Fruit fly (Drosophila melanogaster): ENCODE data around the gene GstD1.

- TF ChIP-seq CG12768 (GFP tag; optimal IDR thresholded peaks at IDR 0.05) = no peak
- no peak for TF ChIP-seq Clk (GFP tag; optimal IDR thresholded peaks at IDR 0.05)
- no peak for TF ChIP-seq CG1620 (GFP tag; optimal IDR thresholded peaks at IDR 0.05)
These were observed 14.7 kb upstream of the GstD1 start for dm6 chr3R:12383784-12384183.
